Worm (Caenorhabditis elegans) whole organism, young adult: Measurements from ENCODE around the gene nhr-90.

ENCODE experiments used
- C06A6.2 ChIP-seq: fragments of 200-800 bp; sonication (Bioruptor generic); conservative IDR thresholded peaks from 2 replicates; pipeline ENCODE4 v1.3.6; 2022; ENCODE audit warnings: missing genetic modification characterization, missing compliant biosample characterization
- F10E7.11 ChIP-seq: sonication (generic microtip); optimal IDR thresholded peaks from 2 replicates; lab custom pipeline; 2017; ENCODE audit warnings: mild to moderate bottlenecking, missing genetic modification characterization, moderate library complexity, missing compliant biosample characterization
- F55B11.4 ChIP-seq: sonication (generic microtip); optimal IDR thresholded peaks from 2 replicates; lab custom pipeline; 2016; ENCODE audit warnings: missing compliant biosample characterization, missing genetic modification characterization, borderline replicate concordance; ENCODE audit not compliant: insufficient read depth
- K12H6.12 ChIP-seq: fragments of 200-800 bp; sonication (Bioruptor generic); optimal IDR thresholded peaks from 2 replicates; lab custom pipeline; 2018; ENCODE audit warnings: mild to moderate bottlenecking, missing genetic modification characterization, missing compliant biosample characterization
- Y53F4B.3 ChIP-seq: fragments of 200-800 bp; sonication (Bioruptor generic); IDR thresholded peaks from 2 replicates; pipeline ENCODE4 v1.3.6; 2022; ENCODE audit warnings: missing genetic modification reagents, missing genetic modification characterization, missing compliant biosample characterization
- Y95B8A.8 ChIP-seq: fragments of 200-800 bp; sonication (Bioruptor generic); IDR thresholded peaks from 2 replicates; pipeline ENCODE4 v1.3.6; 2022; ENCODE audit warnings: missing genetic modification reagents, missing genetic modification characterization, missing compliant biosample characterization
- aptf-3 ChIP-seq: fragments of 200-800 bp; sonication (Bioruptor generic); IDR thresholded peaks from 2 replicates; pipeline ENCODE4 v1.3.6; 2022; ENCODE audit warnings: missing genetic modification characterization, missing compliant biosample characterization
- atf-7 ChIP-seq: sonication (generic microtip); optimal IDR thresholded peaks from 2 replicates; lab custom pipeline; 2017; ENCODE audit warnings: mild to moderate bottlenecking, missing genetic modification characterization, missing compliant biosample characterization
- attf-5 ChIP-seq: fragments of 200-800 bp; sonication (Bioruptor generic); optimal IDR thresholded peaks from 2 replicates; lab custom pipeline; 2018; ENCODE audit warnings: mild to moderate bottlenecking, missing genetic modification characterization, missing compliant biosample characterization
- cebp-1 ChIP-seq, 2 experiments: fragments of 200-800 bp in 1 of 2; sonication (Bioruptor generic) in 1 of 2; sonication (generic microtip) in 1 of 2; IDR thresholded peaks in 1 of 2; optimal IDR thresholded peaks in 1 of 2; 2 replicates each; pipeline versions ENCODE4 v1.3.6 to Lab custom; 2017 to 2022; ENCODE audit warnings: missing compliant biosample characterization in 2 of 2, missing genetic modification characterization in 2 of 2, mild to moderate bottlenecking in 1 of 2, missing genetic modification reagents in 1 of 2, moderate library complexity in 1 of 2
- ceh-27 ChIP-seq: fragments of 200-800 bp; sonication (Bioruptor generic); optimal IDR thresholded peaks from 2 replicates; lab custom pipeline; 2018; ENCODE audit warnings: mild to moderate bottlenecking, missing genetic modification characterization, moderate library complexity, missing compliant biosample characterization
- ceh-91 ChIP-seq: fragments of 200-800 bp; sonication (Bioruptor generic); IDR thresholded peaks from 2 replicates; pipeline ENCODE4 v1.3.6; 2022; ENCODE audit warnings: missing genetic modification reagents, missing genetic modification characterization, missing compliant biosample characterization
- chd-7 ChIP-seq: sonication (generic microtip); optimal IDR thresholded peaks from 2 replicates; lab custom pipeline; 2016; ENCODE audit warnings: mild to moderate bottlenecking, missing genetic modification characterization, moderate library complexity, missing compliant biosample characterization
- dox-1 ChIP-seq: fragments of 200-800 bp; sonication (Bioruptor generic); IDR thresholded peaks from 2 replicates; pipeline ENCODE4 v1.3.6; 2022; ENCODE audit warnings: missing genetic modification reagents, missing genetic modification characterization, missing compliant biosample characterization
- efl-1 ChIP-seq: fragments of 150-350 bp; optimal IDR thresholded peaks from 2 replicates; lab custom pipeline; 2014; ENCODE audit warnings: missing biosample characterization, missing genetic modification reagents, missing genetic modification characterization
- hrde-1 ChIP-seq: sonication (generic microtip); optimal IDR thresholded peaks from 2 replicates; lab custom pipeline; 2016; ENCODE audit warnings: missing genetic modification characterization, mild to moderate bottlenecking, missing compliant biosample characterization, moderate library complexity, missing genotype, missing genetic modification reagents, borderline replicate concordance
- let-607 ChIP-seq, 2 experiments: fragments of 200-800 bp in 1 of 2; sonication (Bioruptor generic) in 1 of 2; sonication (generic microtip) in 1 of 2; optimal IDR thresholded peaks; 2 replicates each; lab custom pipeline; 2016 to 2018; ENCODE audit warnings: mild to moderate bottlenecking in 2 of 2, missing compliant biosample characterization in 2 of 2, missing genetic modification characterization in 2 of 2, moderate library complexity in 2 of 2, missing genotype in 1 of 2
- lsy-27 ChIP-seq: sonication (generic microtip); optimal IDR thresholded peaks from 2 replicates; lab custom pipeline; 2017; ENCODE audit warnings: missing genetic modification characterization, mild to moderate bottlenecking, missing compliant biosample characterization, antibody characterized with exemption, missing genotype, borderline replicate concordance; ENCODE audit not compliant: insufficient read depth
- madf-10 ChIP-seq: sonication (generic microtip); optimal IDR thresholded peaks from 2 replicates; lab custom pipeline; 2016; ENCODE audit warnings: mild to moderate bottlenecking, missing genetic modification characterization, missing compliant biosample characterization
- madf-3 ChIP-seq: fragments of 200-800 bp; sonication (Bioruptor generic); IDR thresholded peaks from 2 replicates; pipeline ENCODE4 v1.3.6; 2022; ENCODE audit warnings: missing genetic modification reagents, missing genetic modification characterization, missing compliant biosample characterization
- madf-8 ChIP-seq: fragments of 200-800 bp; sonication (Bioruptor generic); conservative IDR thresholded peaks from 2 replicates; pipeline ENCODE4 v1.3.6; 2022; ENCODE audit warnings: missing genetic modification reagents, missing genetic modification characterization, missing compliant biosample characterization
- mxl-1 ChIP-seq: sonication (generic microtip); optimal IDR thresholded peaks from 2 replicates; lab custom pipeline; 2016; ENCODE audit warnings: missing genetic modification characterization, missing compliant biosample characterization
- nfya-2 ChIP-seq: fragments of 200-800 bp; sonication (Bioruptor generic); IDR thresholded peaks from 2 replicates; pipeline ENCODE4 v1.3.6; 2022; ENCODE audit warnings: missing genetic modification reagents, missing genetic modification characterization, missing compliant biosample characterization
- nfyb-1 ChIP-seq: fragments of 200-800 bp; sonication (Bioruptor generic); IDR thresholded peaks from 2 replicates; pipeline ENCODE4 v1.3.6; 2022; ENCODE audit warnings: missing genetic modification reagents, missing genetic modification characterization, missing compliant biosample characterization
- nhr-80 ChIP-seq: sonication (generic microtip); optimal IDR thresholded peaks from 2 replicates; lab custom pipeline; 2016; ENCODE audit warnings: missing genetic modification characterization, missing compliant biosample characterization
- repo-1 ChIP-seq: sonication (generic microtip); optimal IDR thresholded peaks from 2 replicates; lab custom pipeline; 2017; ENCODE audit warnings: mild to moderate bottlenecking, missing genetic modification characterization, missing compliant biosample characterization
- snpc-1.1 ChIP-seq: sonication (generic microtip); optimal IDR thresholded peaks from 2 replicates; lab custom pipeline; 2017; ENCODE audit warnings: missing genetic modification characterization, mild to moderate bottlenecking, missing compliant biosample characterization, antibody characterized with exemption, moderate library complexity, missing genotype, missing genetic modification reagents; ENCODE audit not compliant: insufficient read depth
- snpc-4 ChIP-seq, 5 experiments: fragments of 150-350 bp in 1 of 5; sonication (generic microtip) in 4 of 5; optimal IDR thresholded peaks; 2 replicates each; lab custom pipeline; 2014 to 2018; ENCODE audit warnings: missing genetic modification characterization in 5 of 5, missing biosample characterization in 3 of 5, antibody characterized with exemption in 2 of 5, mild to moderate bottlenecking in 2 of 5, missing compliant biosample characterization in 2 of 5, missing genotype in 2 of 5, moderate library complexity in 2 of 5, missing genetic modification reagents in 1 of 5
- somi-1 ChIP-seq: fragments of 200-800 bp; sonication (Bioruptor generic); optimal IDR thresholded peaks from 2 replicates; lab custom pipeline; 2018; ENCODE audit warnings: mild to moderate bottlenecking, missing genetic modification characterization, missing compliant biosample characterization
- tbp1 ChIP-seq: fragments of 200-800 bp; sonication (Bioruptor generic); optimal IDR thresholded peaks from 2 replicates; lab custom pipeline; 2018; ENCODE audit warnings: mild to moderate bottlenecking, missing genetic modification characterization, missing compliant biosample characterization
- zfh-2 ChIP-seq: fragments of 200-800 bp; sonication (Bioruptor generic); conservative IDR thresholded peaks from 2 replicates; pipeline ENCODE4 v1.3.6; 2022; ENCODE audit warnings: missing genetic modification reagents, missing genetic modification characterization, missing compliant biosample characterization
- ztf-18 ChIP-seq: sonication (generic microtip); optimal IDR thresholded peaks from 2 replicates; lab custom pipeline; 2016; ENCODE audit warnings: missing genotype, mild to moderate bottlenecking, missing genetic modification characterization, missing compliant biosample characterization

nhr-90 gene

DNA sequence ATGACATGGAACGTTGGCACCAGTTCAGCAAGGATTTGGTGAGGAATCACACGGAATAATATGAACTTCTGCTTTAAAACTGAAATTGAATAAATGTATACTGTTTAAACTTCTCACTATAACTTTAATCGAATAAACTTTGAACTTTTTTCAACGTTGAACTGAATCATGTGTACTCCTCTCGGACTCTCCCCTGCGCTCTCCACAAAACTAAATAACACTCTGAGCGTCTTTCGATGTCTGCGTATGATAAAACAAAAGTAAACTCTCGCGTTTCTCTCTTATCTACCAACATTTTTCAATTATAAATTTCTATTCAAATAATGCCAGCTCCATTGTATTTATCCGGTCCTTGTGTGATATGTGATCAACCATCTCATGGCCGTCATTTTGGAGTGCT, 21.5 kb downstream of the nhr-90 start:
- TF ChIP-seq attf-5 (GFP tag; lab: Kevin White, UChicago) (no peak), lsy-27 (tag; lab: Kevin White, UChicago) (no peak), ceh-91 (GFP tag; lab: Robert Waterston, UW) (no peak), madf-8 (GFP tag; lab: Robert Waterston, UW) (no peak), zfh-2 (no peak)
- TF ChIP-seq, all 124 proteins: peak for 0

DNA sequence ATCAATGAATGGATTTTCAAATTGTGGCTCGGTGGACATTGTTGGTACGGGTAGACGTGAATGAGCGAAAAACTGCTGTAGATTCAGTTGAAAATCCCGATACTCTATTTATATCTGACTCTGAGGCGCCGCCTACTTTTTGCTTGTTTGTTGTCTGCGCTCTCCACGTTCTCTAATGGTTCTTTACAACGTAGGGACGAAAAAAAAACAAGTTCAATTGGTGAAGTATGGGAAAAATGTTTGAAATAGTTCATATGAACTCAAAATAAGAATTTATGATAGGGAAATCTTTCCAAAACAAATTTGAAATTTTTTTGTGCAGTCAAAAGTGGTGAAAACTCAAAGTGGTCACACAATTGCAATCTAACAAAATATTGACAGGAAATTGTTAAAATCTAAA, 24.5 kb downstream of the nhr-90 start, which contains the start of gene F48G7.10:
F48G7.10 (minus strand) TSS at position 101 of the 400 bp plus-strand sequence.
- TF ChIP-seq let-607 (tag; optimal IDR thresholded peaks at IDR 0.05; lab: Kevin White, UChicago) (no peak), atf-7 (tag; lab: Kevin White, UChicago) (no peak), mxl-1 (tag; lab: Kevin White, UChicago) (no peak), chd-7 (no peak)

DNA sequence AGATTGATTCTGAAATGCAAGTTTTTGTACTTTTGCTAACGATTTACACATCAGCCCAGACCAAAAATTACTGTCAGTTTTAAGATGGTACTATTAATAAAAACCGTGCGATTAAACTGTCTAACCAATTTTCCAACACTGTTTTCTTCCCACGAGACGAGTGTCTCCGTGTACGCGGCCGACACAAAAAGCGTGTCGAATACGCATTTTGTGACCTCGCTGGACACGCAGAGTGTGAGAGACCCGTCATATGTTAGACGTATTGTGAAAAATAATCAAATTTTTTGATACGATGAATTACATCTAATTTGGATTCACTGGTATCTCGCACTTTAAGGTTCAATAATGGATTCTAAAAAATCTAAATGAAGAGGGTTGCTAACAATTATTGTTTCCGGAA, 25.3 kb downstream of the nhr-90 start:
- TF ChIP-seq nhr-80 (tag; lab: Kevin White, UChicago) (peak; percentile 88), tbp1 (no peak), madf-3 (GFP tag; lab: Robert Waterston, UW) (no peak), snpc-4 (GFP tag; optimal IDR thresholded peaks at IDR 0.05; lab: Kevin White, UChicago) (no peak), snpc-4 (tag; optimal IDR thresholded peaks at IDR 0.05; lab: Kevin White, UChicago) (peak; percentile 66 to 91 (median 82)), dox-1 (GFP tag; lab: Robert Waterston, UW) (peak; percentile 63), attf-5 (GFP tag; lab: Kevin White, UChicago) (peak; percentile 71), ceh-27 (GFP tag; lab: Kevin White, UChicago) (peak; percentile 13), ztf-18 (tag; lab: Kevin White, UChicago) (no peak), cebp-1 (GFP tag; IDR thresholded peaks at IDR 0.05; lab: Robert Waterston, UW) (peak; percentile 36; the same call in 1 of the 2 replicates), cebp-1 (tag; optimal IDR thresholded peaks at IDR 0.05; lab: Kevin White, UChicago) (peak; percentile 45), snpc-1.1 (tag; lab: Kevin White, UChicago) (peak; percentile 18)

DNA sequence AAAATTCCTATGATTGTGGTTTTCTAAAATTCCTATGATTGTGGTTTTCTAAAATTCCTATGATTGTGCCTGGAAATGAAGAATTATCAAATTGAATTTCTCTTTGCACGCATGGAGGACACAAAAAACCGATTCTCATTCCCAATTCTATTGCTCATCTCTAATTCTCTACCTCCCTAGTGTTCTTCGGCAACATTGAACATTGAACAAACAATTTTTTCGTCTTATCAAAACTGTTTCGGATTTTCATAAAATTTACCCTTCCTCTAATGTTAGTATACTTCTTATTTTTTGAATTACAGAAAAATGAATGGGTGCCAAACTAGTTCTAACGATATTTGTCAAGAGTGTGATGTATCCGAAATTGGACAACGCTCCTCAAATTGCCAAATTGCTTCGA, 26.0 kb downstream of the nhr-90 start, which contains the start of gene pals-31:
pals-31 (plus strand) TSS at position 301 of the 400 bp plus-strand sequence.
- TF ChIP-seq somi-1 (no peak), nfya-2 (GFP tag; lab: Robert Waterston, UW) (no peak), Y95B8A.8 (GFP tag; lab: Robert Waterston, UW) (no peak), madf-10 (tag; lab: Kevin White, UChicago) (no peak), F55B11.4 (tag; lab: Kevin White, UChicago) (no peak), K12H6.12 (tag; lab: Kevin White, UChicago) (no peak), C06A6.2 (no peak), hrde-1 (tag; lab: Kevin White, UChicago) (no peak), nfyb-1 (GFP tag; lab: Robert Waterston, UW) (no peak), efl-1 (GFP tag; lab: Kevin White, UChicago) (no peak), F10E7.11 (no peak), Y53F4B.3 (GFP tag; lab: Robert Waterston, UW) (no peak), aptf-3 (GFP tag; lab: Robert Waterston, UW) (no peak), repo-1 (tag; lab: Kevin White, UChicago) (no peak)
